Fruit fly (Drosophila melanogaster) whole organism, wandering third instar larva: ENCODE results near the gene CG43133.

Source experiments
- Abd-B ChIP-seq: fragments of >200 bp; optimal IDR thresholded peaks from 2 replicates; lab custom pipeline; 2017; ENCODE audit warnings: missing biosample characterization, missing genetic modification characterization
- HLH106 ChIP-seq: fragments of 200-800 bp; optimal IDR thresholded peaks from 3 replicates; lab custom pipeline; 2019; ENCODE audit warnings: missing biosample characterization, mild to moderate bottlenecking, missing genetic modification characterization, moderate library complexity
- Hr83 ChIP-seq: fragments of 200-300 bp; sonication (Bioruptor generic); optimal IDR thresholded peaks from 2 replicates; lab custom pipeline; 2016; ENCODE audit warnings: missing biosample characterization, mild to moderate bottlenecking, missing genetic modification characterization, moderate library complexity; ENCODE audit not compliant: poor library complexity, severe bottlenecking
- Rel ChIP-seq, 2 experiments: fragments of 200-800 bp; sonication (Bioruptor generic) in 1 of 2; optimal IDR thresholded peaks; 2 replicates in 1 of 2; 3 replicates in 1 of 2; lab custom pipeline; 2016 to 2019; ENCODE audit warnings: mild to moderate bottlenecking in 2 of 2, missing biosample characterization in 2 of 2, missing genetic modification characterization in 2 of 2, moderate library complexity in 1 of 2
- br ChIP-seq: fragments of 200-800 bp; sonication (Bioruptor generic); optimal IDR thresholded peaks from 2 replicates; lab custom pipeline; 2016; ENCODE audit warnings: missing biosample characterization, missing genetic modification characterization
- dl ChIP-seq, 2 experiments: fragments of 175-275, 200-275 bp in 1 of 2; fragments of 200-275 bp in 1 of 2; sonication (Bioruptor generic); optimal IDR thresholded peaks; lab custom pipeline; 2018; ENCODE audit warnings: mild to moderate bottlenecking in 2 of 2, missing biosample characterization in 2 of 2, missing genetic modification characterization in 2 of 2, moderate library complexity in 2 of 2; ENCODE audit not compliant: partially characterized antibody in 2 of 2, insufficient read depth in 1 of 2
- rgr ChIP-seq: fragments of 200-800 bp; sonication (Bioruptor generic); optimal IDR thresholded peaks from 3 replicates; lab custom pipeline; 2016; ENCODE audit warnings: missing biosample characterization, mild to moderate bottlenecking, missing genetic modification characterization

Gene CG43133

DNA sequence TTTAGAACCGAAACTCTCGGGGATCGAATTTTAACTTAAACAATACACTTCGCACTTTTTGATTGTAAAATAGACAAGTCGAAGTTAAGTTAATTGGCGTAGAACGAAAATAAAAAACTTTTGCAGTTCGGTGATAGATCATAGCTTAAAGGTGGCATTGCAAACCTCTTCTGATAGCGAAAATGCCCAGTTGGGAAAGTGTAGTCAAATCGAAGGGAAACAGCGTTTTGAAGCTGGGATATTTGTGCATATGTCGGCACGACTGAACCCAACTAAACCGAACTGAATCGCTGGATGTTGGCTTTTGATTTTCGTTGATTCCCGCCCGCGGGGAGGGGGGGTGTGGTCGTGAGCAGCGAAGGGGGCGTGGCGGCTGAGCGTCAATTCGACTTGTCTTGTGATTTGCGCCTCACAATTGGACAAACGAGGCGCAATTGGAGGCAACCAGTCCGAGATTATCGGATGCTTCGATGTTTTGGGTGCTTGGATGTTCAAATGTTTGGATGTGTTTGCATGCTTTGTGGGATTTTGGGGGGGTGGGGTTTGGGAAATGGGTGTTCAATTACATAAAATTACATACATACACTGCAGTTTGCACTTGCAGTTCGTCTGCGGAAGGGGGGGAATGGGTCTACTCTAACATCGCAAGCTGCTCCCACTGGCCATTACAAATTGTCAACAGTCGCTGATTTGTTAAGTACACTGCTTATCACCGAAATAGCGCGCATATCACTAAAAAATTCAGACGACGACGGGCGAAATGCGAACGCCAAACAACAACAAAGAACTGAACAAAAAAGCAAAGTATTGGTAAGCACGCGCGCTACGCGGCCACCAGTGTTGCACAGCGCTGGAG is 45.1 kb downstream of the CG43133 start:
- TF ChIP-seq Abd-B (GFP tag; lab: Kevin White, UChicago) (no peak), Hr83 (peak; percentile 61), Rel (GFP tag; optimal IDR thresholded peaks at IDR 0.05; lab: Kevin White, UChicago) (no peak), Rel (tag; optimal IDR thresholded peaks at IDR 0.05; lab: Kevin White, UChicago) (peak; percentile 70)

- TF ChIP-seq rgr (peak; percentile 13), dl (GFP tag; optimal IDR thresholded peaks at IDR 0.05; lab: Kevin White, UChicago; ENCODE audit: insufficient read depth in 1 of 2, partially characterized antibody in 2 of 2) (no peak), Hr83 (peak; percentile 38), br (GFP tag; lab: Kevin White, UChicago) (no peak)
- TF ChIP-seq, all 38 proteins: peak for 2
Measured at dm6 chrX:18083528-18084365, 46.2 kb downstream of the CG43133 start.

- TF ChIP-seq Rel (GFP tag; optimal IDR thresholded peaks at IDR 0.05; lab: Kevin White, UChicago) (no peak), Rel (tag; optimal IDR thresholded peaks at IDR 0.05; lab: Kevin White, UChicago) (peak; percentile 92), HLH106 (tag; lab: Kevin White, UChicago) (no peak)
Measured at dm6 chrX:18082674-18083073, 47.3 kb downstream of the CG43133 start.
